Worm (Caenorhabditis elegans): Measurements from ENCODE around the gene C27H5.12.

C27H5.12 gene

DNA sequence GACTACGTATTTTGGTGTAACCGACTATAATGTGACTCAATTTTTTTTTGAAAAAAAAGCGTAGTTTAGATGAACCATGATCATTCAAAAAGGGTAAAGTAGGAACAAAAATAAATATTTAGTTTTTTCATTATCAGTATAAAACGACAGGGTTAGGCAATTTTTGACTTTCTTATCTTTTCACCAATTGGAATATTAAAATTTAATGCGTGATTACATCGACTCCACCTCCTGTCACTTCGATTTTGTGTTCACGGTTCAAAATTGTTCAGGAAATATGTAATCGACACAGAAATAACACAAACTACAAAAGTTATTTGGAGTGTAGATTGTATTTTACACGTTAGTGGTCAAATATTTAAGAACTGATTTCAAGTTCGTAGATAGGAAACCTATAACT is 5.4 kb upstream of the C27H5.12 start:
- TF ChIP-seq nhr-48 (tag; optimal IDR thresholded peaks at IDR 0.05) = peak; percentile 12
- no peak for TF ChIP-seq ceh-62 (tag; optimal IDR thresholded peaks at IDR 0.05)
- no peak for TF ChIP-seq aly-2 (tag; optimal IDR thresholded peaks at IDR 0.05)
- no peak for TF ChIP-seq arid-1 (GFP tag; conservative IDR thresholded peaks at IDR 0.05)
- peak; percentile 92 for TF ChIP-seq pqm-1 (tag; optimal IDR thresholded peaks at IDR 0.05)
- TF ChIP-seq hmg-1.1 (GFP tag; IDR thresholded peaks at IDR 0.05) = no peak
- TF ChIP-seq dmd-6 (GFP tag; IDR thresholded peaks at IDR 0.05) = peak; percentile 91
- peak; percentile 46 for TF ChIP-seq nhr-102 (tag; optimal IDR thresholded peaks at IDR 0.05)
- TF ChIP-seq daf-16 (GFP tag; optimal IDR thresholded peaks at IDR 0.05) = no peak
- peak; percentile 65 for TF ChIP-seq daf-16 (tag; optimal IDR thresholded peaks at IDR 0.05)
- no peak for TF ChIP-seq lin-13 (GFP tag; optimal IDR thresholded peaks at IDR 0.05)
- peak; percentile 80 for TF ChIP-seq dve-1 (tag; optimal IDR thresholded peaks at IDR 0.05; ENCODE audit: insufficient read depth)
- peak; percentile 90 for TF ChIP-seq php-3 (GFP tag; IDR thresholded peaks at IDR 0.05)
- no peak for TF ChIP-seq unc-39 (tag; optimal IDR thresholded peaks at IDR 0.05)
- TF ChIP-seq ceh-82 (tag; optimal IDR thresholded peaks at IDR 0.05) = no peak
- TF ChIP-seq skn-1 (tag; optimal IDR thresholded peaks at IDR 0.05) = no peak
- peak; percentile 60 for TF ChIP-seq hlh-11 (tag; optimal IDR thresholded peaks at IDR 0.05)
- TF ChIP-seq ceh-28 (tag; optimal IDR thresholded peaks at IDR 0.05) = no peak
- TF ChIP-seq nhr-77 (tag; optimal IDR thresholded peaks at IDR 0.05) = peak; percentile 76
- peak; percentile 97 for TF ChIP-seq nhr-28 (tag; optimal IDR thresholded peaks at IDR 0.05)

DNA sequence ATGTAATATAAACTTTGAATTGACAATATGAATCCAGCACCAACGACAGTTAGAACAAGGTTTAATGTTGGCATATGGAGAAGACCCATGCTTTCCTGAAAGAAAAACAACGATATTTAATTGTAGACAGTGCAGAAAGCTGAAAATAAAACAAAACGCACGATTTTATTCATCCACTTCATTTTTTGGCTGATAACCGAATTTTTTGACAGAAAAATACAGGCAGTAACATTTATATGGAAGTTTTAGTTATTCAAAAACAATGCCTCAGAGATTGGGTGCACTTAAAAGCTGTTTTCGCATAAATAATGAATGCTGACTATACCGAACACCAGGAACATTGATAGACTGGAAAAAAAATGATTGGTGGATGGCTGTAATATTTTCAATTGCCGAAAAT is 4.3 kb upstream of the C27H5.12 start, which contains the start of gene mfsd-13.2:
Gene mfsd-13.2, minus strand, starts transcription at position 101 of the 400 bp plus-strand sequence.
- peak in 1 of 2 experiments; percentile 76 for TF ChIP-seq unc-62 (GFP tag; optimal IDR thresholded peaks at IDR 0.05 in 1 of 2)
- TF ChIP-seq unc-62 (tag; optimal IDR thresholded peaks at IDR 0.05) = no peak
- TF ChIP-seq zag-1 (tag; optimal IDR thresholded peaks at IDR 0.05) = no peak
- TF ChIP-seq aly-2 (tag; optimal IDR thresholded peaks at IDR 0.05) = no peak
- no peak for TF ChIP-seq ztf-11 (tag; optimal IDR thresholded peaks at IDR 0.05)
- no peak for TF ChIP-seq fkh-10 (GFP tag; optimal IDR thresholded peaks at IDR 0.05)
- no peak for TF ChIP-seq snpc-1.2 (GFP tag; IDR thresholded peaks at IDR 0.05)

ce11 chrII:7157415-7157814 is 4.0 kb downstream of the C27H5.12 start:
- no peak for TF ChIP-seq mdt-29 (GFP tag; IDR thresholded peaks at IDR 0.05)
- TF ChIP-seq ceh-32 (tag; optimal IDR thresholded peaks at IDR 0.05; ENCODE audit: poor library complexity) = no peak
- peak; percentile 68 for TF ChIP-seq php-3 (GFP tag; IDR thresholded peaks at IDR 0.05)
- TF ChIP-seq ceh-20 (GFP tag; IDR thresholded peaks at IDR 0.05) = no peak
- TF ChIP-seq nhr-25 (tag; optimal IDR thresholded peaks at IDR 0.05; ENCODE audit: borderline replicate concordance, insufficient read depth) = no peak
- TF ChIP-seq rbr-2 (tag; optimal IDR thresholded peaks at IDR 0.05) = no peak
- no peak for TF ChIP-seq ama-1 (optimal IDR thresholded peaks at IDR 0.05)
- TF ChIP-seq ctbp-1 (GFP tag; IDR thresholded peaks at IDR 0.05) = no peak
- TF ChIP-seq duxl-1 (tag; optimal IDR thresholded peaks at IDR 0.05; ENCODE audit: poor library complexity) = no peak
- TF ChIP-seq pqm-1 (tag; optimal IDR thresholded peaks at IDR 0.05) = peak; percentile 69
- no peak for TF ChIP-seq lin-13 (GFP tag; optimal IDR thresholded peaks at IDR 0.05)
- peak; percentile 25 for TF ChIP-seq hlh-30 (tag; optimal IDR thresholded peaks at IDR 0.05; ENCODE audit: insufficient read depth)
- no peak for TF ChIP-seq nhr-42 (GFP tag; IDR thresholded peaks at IDR 0.05)
- TF ChIP-seq hmg-1.1 (GFP tag; IDR thresholded peaks at IDR 0.05) = no peak
- TF ChIP-seq pha-4 (GFP tag; IDR thresholded peaks at IDR 0.05) = no peak
- peak; percentile 42 for TF ChIP-seq pha-4 (tag; optimal IDR thresholded peaks at IDR 0.05)
- TF ChIP-seq daf-8 (GFP tag; IDR thresholded peaks at IDR 0.05) = no peak
- TF ChIP-seq Y48G9A.11 (GFP tag; IDR thresholded peaks at IDR 0.05) = no peak
- peak; percentile 11 for TF ChIP-seq T20F7.1 (GFP tag; optimal IDR thresholded peaks at IDR 0.05)
- peak; percentile 79; the same call in 1 of the 2 replicates for TF ChIP-seq mxl-2 (GFP tag; conservative IDR thresholded peaks at IDR 0.05)
- peak; percentile 68 for TF ChIP-seq nhr-77 (tag; optimal IDR thresholded peaks at IDR 0.05)
- TF ChIP-seq mxl-3 (GFP tag; optimal IDR thresholded peaks at IDR 0.05) = peak; percentile 33
- peak in 1 of 2 experiments; percentile 39 for TF ChIP-seq mdl-1 (tag; optimal IDR thresholded peaks at IDR 0.05)
- TF ChIP-seq lsy-2 (tag; optimal IDR thresholded peaks at IDR 0.05) = peak in 1 of 2 experiments; percentile 36
- TF ChIP-seq unc-62 (GFP tag; optimal IDR thresholded peaks at IDR 0.05 in 1 of 2) = peak in 1 of 2 experiments; percentile 69
- TF ChIP-seq unc-62 (tag; optimal IDR thresholded peaks at IDR 0.05) = no peak
- no peak for TF ChIP-seq daf-16 (GFP tag; optimal IDR thresholded peaks at IDR 0.05)
- TF ChIP-seq daf-16 (tag; optimal IDR thresholded peaks at IDR 0.05) = peak; percentile 95
- TF ChIP-seq dve-1 (tag; optimal IDR thresholded peaks at IDR 0.05; ENCODE audit: insufficient read depth) = peak; percentile 57
- TF ChIP-seq dmd-6 (GFP tag; IDR thresholded peaks at IDR 0.05) = peak; percentile 78
- no peak for TF ChIP-seq spr-1 (tag; optimal IDR thresholded peaks at IDR 0.05)
- peak; percentile 75 for TF ChIP-seq hlh-11 (tag; optimal IDR thresholded peaks at IDR 0.05)
- no peak for TF ChIP-seq set-16 (GFP tag; IDR thresholded peaks at IDR 0.05)
- TF ChIP-seq nhr-48 (tag; optimal IDR thresholded peaks at IDR 0.05) = peak; percentile 19

All from whole organism, L4 larva.